Fruit fly (Drosophila melanogaster): ENCODE results near the gene Prx6a.

The Prx6a gene

DNA sequence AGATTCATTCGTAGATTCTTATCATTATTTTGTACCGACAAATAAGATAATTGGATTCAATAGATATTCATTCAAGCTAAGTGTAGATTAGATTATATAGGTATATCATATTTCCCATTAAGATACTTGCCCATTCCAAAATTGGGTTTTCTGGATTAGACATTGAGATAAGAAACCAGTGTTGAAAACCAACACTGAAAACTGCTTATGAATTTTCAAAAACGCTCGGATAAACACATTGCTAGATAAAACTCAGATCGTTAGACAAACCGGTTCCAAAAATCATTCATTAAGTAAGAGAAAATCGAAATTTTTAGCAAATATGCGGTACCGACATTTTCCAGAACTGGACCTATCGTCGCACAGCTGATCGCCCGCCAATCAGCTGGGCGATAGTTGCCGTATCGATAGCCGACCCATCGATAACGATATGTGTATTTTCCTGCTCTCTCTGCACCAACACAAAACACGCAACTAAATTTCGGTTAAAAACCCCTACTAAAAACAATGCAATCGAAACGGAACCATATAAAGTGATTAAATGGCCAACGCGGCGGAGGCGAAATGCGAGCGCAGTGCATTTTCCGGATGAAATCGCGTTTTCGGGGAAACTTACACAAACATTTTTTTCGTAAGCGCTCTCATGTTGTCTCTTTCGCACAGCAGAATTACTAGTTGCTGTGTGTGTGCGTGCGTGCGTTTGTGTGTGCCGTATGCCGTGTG lies 7.6 kb upstream of the Prx6a start, which contains the start of the genes NTPase and lilli (continued):
- TF ChIP-seq Stat92E (GFP tag; optimal IDR thresholded peaks at IDR 0.05) = no peak
- TF ChIP-seq CG8388 (GFP tag; optimal IDR thresholded peaks at IDR 0.05) = peak; percentile 35
- peak; percentile 84 for TF ChIP-seq Pdp1 (GFP tag; optimal IDR thresholded peaks at IDR 0.05)
- peak; percentile 15 for TF ChIP-seq BtbVII (GFP tag; optimal IDR thresholded peaks at IDR 0.05)
- TF ChIP-seq CG3407 (GFP tag; optimal IDR thresholded peaks at IDR 0.05) = no peak
- TF ChIP-seq CG10366 (GFP tag; IDR thresholded peaks at IDR 0.05) = peak; percentile 22; the same call in 1 of the 2 replicates
- no peak for TF ChIP-seq CG10147 (GFP tag; optimal IDR thresholded peaks at IDR 0.05)
- TF ChIP-seq CG10654 (GFP tag; optimal IDR thresholded peaks at IDR 0.05) = peak; percentile 48
- peak; percentile 97 for TF ChIP-seq CG6791 (GFP tag; IDR thresholded peaks at IDR 0.05; ENCODE audit: partially characterized antibody)
- TF ChIP-seq CG18011 (GFP tag; optimal IDR thresholded peaks at IDR 0.05) = peak; percentile 33
- TF ChIP-seq Usf (GFP tag; optimal IDR thresholded peaks at IDR 0.05) = no peak
- no peak for TF ChIP-seq CG15601 (tag; optimal IDR thresholded peaks at IDR 0.05)
- peak; percentile 42; the same call in 1 of the 2 replicates for TF ChIP-seq CG3847 (GFP tag; IDR thresholded peaks at IDR 0.05)
- no peak for TF ChIP-seq Oli (tag; optimal IDR thresholded peaks at IDR 0.05)
- TF ChIP-seq CG9876 (GFP tag; optimal IDR thresholded peaks at IDR 0.05) = peak; percentile 66
- peak; percentile 32 for TF ChIP-seq YL-1 (GFP tag; optimal IDR thresholded peaks at IDR 0.05)
- TF ChIP-seq CG14860 (GFP tag; IDR thresholded peaks at IDR 0.05; ENCODE audit: partially characterized antibody) = peak; percentile 87
- no peak for TF ChIP-seq fd96Cb (tag; optimal IDR thresholded peaks at IDR 0.05)
- no peak for TF ChIP-seq ewg (GFP tag; optimal IDR thresholded peaks at IDR 0.05)
- peak; percentile 18 for TF ChIP-seq HmgD (GFP tag; optimal IDR thresholded peaks at IDR 0.05)
- TF ChIP-seq bsh (GFP tag; optimal IDR thresholded peaks at IDR 0.05) = peak in 1 of 2 experiments; percentile 40
- TF ChIP-seq Six4 (GFP tag; optimal IDR thresholded peaks at IDR 0.05) = peak; percentile 53
- peak; percentile 52; the same call in 2 of the 3 replicates for TF ChIP-seq ase (GFP tag; IDR thresholded peaks at IDR 0.05)
- TF ChIP-seq wek (GFP tag; optimal IDR thresholded peaks at IDR 0.05) = peak; percentile 14
- TF ChIP-seq CG9437 (GFP tag; optimal IDR thresholded peaks at IDR 0.05) = peak; percentile 44
- TF ChIP-seq dmrt11E (tag; optimal IDR thresholded peaks at IDR 0.05) = peak; percentile 41
- peak; percentile 94 for TF ChIP-seq amos (GFP tag; IDR thresholded peaks at IDR 0.05; ENCODE audit: partially characterized antibody)
- no peak for TF ChIP-seq Tbp (GFP tag; optimal IDR thresholded peaks at IDR 0.05)
- TF ChIP-seq CG7372 (GFP tag; IDR thresholded peaks at IDR 0.05) = no peak
- TF ChIP-seq ci (GFP tag; IDR thresholded peaks at IDR 0.05) = peak; percentile 79
- TF ChIP-seq sug (tag; optimal IDR thresholded peaks at IDR 0.05) = no peak
- TF ChIP-seq NC2β (GFP tag; optimal IDR thresholded peaks at IDR 0.05) = peak; percentile 51
- TF ChIP-seq CG11723 (GFP tag; optimal IDR thresholded peaks at IDR 0.05) = peak; percentile 31
- peak; percentile 92 for TF ChIP-seq HLH4C (GFP tag; IDR thresholded peaks at IDR 0.05; ENCODE audit: partially characterized antibody)
- peak; percentile 70 for TF ChIP-seq vvl (GFP tag; IDR thresholded peaks at IDR 0.05)
- TF ChIP-seq ham (GFP tag; IDR thresholded peaks at IDR 0.05) = no peak
- peak; percentile 93 for TF ChIP-seq Scr (GFP tag; IDR thresholded peaks at IDR 0.05; ENCODE audit: partially characterized antibody)
- TF ChIP-seq CG10274 (GFP tag; optimal IDR thresholded peaks at IDR 0.05) = no peak
- peak; percentile 14 for TF ChIP-seq CG10431 (GFP tag; optimal IDR thresholded peaks at IDR 0.05)
- peak; percentile 74 for TF ChIP-seq CG7786 (GFP tag; optimal IDR thresholded peaks at IDR 0.05)
- peak; percentile 31; the same call in 1 of the 2 replicates for TF ChIP-seq CG10959 (GFP tag; IDR thresholded peaks at IDR 0.05)
- peak; percentile 76 for TF ChIP-seq CG30403 (GFP tag; optimal IDR thresholded peaks at IDR 0.05)
- peak; percentile 20 for TF ChIP-seq CG12104 (GFP tag; optimal IDR thresholded peaks at IDR 0.05)
- no peak for TF ChIP-seq gt (GFP tag; IDR thresholded peaks at IDR 0.05)
- TF ChIP-seq kay (GFP tag; optimal IDR thresholded peaks at IDR 0.05) = peak; percentile 44
- TF ChIP-seq CG9727 (GFP tag; optimal IDR thresholded peaks at IDR 0.05) = peak; percentile 49
- TF ChIP-seq Awh (GFP tag; IDR thresholded peaks at IDR 0.05) = no peak
- TF ChIP-seq CG31224 (GFP tag; IDR thresholded peaks at IDR 0.05) = peak; percentile 34; the same call in 1 of the 2 replicates
